Worm (Caenorhabditis elegans) whole organism, L4/young adult: ENCODE data around the gene tag-180.

Experiments
- W03F9.2 ChIP-seq: fragments of 150-350 bp; optimal IDR thresholded peaks from 2 replicates; lab custom pipeline; 2014; ENCODE audit warnings: missing biosample characterization, missing genetic modification characterization
- dao-5 ChIP-seq: sonication (generic microtip); optimal IDR thresholded peaks from 2 replicates; lab custom pipeline; 2016; ENCODE audit warnings: missing genotype, missing genetic modification characterization, moderate library complexity, missing compliant biosample characterization
- him-1 ChIP-seq: sonication (generic microtip); optimal IDR thresholded peaks from 2 replicates; lab custom pipeline; 2016; ENCODE audit warnings: missing genotype, missing genetic modification reagents, missing genetic modification characterization, missing compliant biosample characterization

Gene tag-180

DNA sequence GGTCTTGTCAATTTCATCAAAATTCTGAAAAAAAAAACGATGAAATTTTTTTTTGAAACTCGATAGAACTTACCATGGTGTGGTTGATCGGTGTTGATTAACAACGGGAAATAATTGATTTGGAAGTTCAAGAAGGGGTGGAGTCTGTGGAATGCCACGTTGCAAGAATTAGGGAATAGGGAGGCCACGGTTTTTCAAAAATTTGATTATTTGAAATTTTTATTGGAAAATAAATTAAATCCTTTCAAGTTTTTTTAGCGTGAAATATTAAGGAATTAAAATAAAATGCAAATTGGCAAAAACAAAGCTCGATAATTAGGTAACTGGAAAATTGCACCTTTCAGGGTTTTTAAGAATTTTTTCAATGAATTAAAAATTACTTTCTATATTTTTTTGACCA, 10.3 kb upstream of the tag-180 start, which contains the start of gene rmd-3:
Gene rmd-3, minus strand, starts transcription at position 101 of the 400 bp plus-strand sequence.
- TF ChIP-seq dao-5 (tag; lab: Kevin White, UChicago) (no peak), him-1 (tag; lab: Kevin White, UChicago) (no peak), W03F9.2 (tag; lab: Kevin White, UChicago) (no peak)

DNA sequence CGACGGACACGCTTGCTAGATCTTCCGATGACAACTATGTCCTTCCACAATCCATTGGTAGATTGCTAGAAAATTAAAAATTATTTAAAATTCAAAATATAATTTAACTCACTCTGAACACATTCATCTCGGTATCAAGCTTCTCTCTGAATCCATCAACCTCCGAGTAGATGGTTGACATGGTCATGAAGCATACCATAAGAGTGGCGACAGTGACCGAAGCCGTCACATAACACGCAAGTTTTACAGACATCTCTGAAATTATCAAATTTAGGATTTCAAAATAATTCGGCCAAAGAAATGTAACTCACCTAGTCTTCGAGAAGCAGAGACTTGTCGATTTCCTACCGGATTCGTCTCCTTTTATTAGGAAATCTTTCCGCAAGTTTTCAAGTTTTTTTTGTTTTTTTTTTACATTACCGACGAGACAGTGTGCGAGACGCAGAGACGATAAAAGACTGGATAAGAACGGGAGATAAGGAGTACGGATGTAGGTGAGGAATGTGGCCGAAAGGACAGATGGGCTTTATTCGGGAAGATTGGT, 8.3 kb upstream of the tag-180 start, which contains the start of gene sqt-1:
Gene sqt-1, minus strand, starts transcription at position 341 of the 544 bp plus-strand sequence.
- TF ChIP-seq W03F9.2 (tag; lab: Kevin White, UChicago) (no peak), dao-5 (tag; lab: Kevin White, UChicago) (no peak), him-1 (tag; lab: Kevin White, UChicago) (no peak)

DNA sequence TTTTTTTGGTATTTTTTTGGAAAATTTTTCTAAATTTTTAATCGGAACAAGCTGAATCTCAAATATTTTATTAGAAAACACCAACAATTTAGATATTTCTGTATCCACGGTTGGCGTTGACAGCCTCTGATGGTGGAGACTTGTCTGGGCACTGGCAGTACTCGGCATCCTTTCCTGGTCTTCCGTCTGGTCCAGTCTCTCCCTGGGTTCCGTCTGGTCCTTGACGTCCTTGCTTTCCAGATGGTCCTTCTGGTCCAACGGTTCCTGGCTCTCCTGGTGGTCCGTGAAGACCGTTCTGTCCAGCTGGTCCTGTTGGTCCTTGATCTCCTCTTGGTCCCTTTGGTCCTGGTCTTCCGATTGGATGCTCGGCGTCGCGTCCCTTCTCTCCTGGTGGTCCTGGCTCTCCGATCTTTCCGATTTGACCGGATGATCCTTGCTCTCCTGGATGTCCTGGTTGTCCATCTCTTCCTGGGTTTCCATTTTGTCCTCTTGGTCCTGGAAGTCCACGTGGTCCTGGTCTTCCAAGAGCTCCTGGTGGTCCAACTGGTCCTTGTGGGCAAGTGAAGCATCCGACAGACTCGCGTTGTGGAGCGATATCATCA, 7.5 kb upstream of the tag-180 start:
- TF ChIP-seq him-1 (tag; lab: Kevin White, UChicago) = no peak
- no peak for TF ChIP-seq dao-5 (tag; lab: Kevin White, UChicago)
- TF ChIP-seq W03F9.2 (tag; lab: Kevin White, UChicago) = no peak

DNA sequence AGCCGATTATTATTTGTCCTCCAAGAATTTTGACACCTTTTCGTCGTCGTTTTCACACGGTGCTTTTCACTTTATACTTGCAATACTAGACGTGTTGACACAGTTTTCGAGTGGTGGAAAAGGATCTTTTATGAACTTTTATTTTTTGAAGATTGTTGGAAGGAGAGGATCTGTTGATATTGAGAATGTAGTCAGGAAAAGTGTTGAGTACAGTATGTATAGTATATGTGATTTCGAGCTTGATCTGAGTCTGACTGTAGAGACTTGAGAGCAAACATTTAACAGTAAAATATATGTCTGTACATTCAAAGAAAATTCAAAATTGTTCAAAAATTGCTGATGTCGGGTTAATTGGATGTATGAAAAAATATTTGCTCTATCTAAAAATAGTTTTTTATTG, 6.9 kb upstream of the tag-180 start:
- TF ChIP-seq dao-5 (tag; lab: Kevin White, UChicago) = no peak
- TF ChIP-seq him-1 (tag; lab: Kevin White, UChicago) = no peak

DNA sequence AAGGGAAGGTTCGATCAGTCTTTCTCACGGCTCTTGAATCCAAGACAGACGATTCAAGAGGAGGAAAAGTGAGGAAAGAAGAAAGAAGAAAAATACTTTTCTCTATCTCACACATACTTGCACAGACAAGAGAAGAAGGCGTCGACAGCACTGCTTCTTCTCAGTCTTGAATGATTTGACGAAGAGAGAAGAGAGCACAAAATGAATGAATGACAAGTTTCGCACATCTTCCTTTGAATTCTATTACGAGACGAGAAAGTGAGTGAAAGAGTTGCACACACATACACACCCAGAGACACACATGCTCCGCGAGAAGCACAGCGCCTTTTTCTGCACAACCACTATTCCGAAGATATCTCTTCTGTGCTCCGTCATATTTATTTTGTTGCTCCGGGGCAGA, 6.4 kb upstream of the tag-180 start:
- TF ChIP-seq W03F9.2 (tag; lab: Kevin White, UChicago) (no peak), him-1 (tag; lab: Kevin White, UChicago) (no peak), dao-5 (tag; lab: Kevin White, UChicago) (no peak)

DNA sequence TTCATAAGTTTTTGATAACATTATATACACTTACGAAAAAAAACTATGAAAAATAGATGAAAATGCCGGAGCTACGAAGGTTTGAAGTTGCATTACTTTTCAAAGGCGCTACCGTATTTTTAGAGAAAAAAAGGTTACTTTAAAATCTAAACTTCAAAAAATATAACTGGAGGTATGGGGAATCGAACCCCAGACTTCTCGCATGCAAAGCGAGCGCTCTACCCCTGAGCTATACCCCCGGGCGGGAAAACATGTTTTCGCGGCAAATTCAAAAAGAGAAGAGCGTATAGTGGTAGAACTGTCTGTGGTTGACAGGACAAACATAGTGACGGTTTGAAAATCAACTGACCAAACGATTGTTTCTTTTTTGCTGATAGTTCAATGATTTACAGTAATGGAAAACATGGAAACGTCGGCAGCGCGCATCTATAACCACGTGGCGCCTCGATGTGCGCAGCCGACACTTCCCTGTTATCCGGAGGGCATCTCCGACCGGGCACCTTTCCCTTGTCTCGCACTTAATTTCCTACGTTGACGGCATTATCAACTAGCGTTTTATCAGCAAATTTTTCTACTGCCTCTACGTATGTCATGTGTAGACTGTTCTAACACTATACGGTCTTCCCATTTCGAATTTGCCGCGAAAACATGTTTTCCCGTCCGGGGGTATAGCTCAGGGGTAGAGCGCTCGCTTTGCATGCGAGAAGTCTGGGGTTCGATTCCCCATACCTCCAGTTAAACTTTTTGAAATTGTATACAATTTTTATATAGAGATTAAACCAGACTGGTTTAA, 4.8 kb upstream of the tag-180 start:
- TF ChIP-seq W03F9.2 (tag; lab: Kevin White, UChicago) (no peak), him-1 (tag; lab: Kevin White, UChicago) (no peak), dao-5 (tag; lab: Kevin White, UChicago) (no peak)

DNA sequence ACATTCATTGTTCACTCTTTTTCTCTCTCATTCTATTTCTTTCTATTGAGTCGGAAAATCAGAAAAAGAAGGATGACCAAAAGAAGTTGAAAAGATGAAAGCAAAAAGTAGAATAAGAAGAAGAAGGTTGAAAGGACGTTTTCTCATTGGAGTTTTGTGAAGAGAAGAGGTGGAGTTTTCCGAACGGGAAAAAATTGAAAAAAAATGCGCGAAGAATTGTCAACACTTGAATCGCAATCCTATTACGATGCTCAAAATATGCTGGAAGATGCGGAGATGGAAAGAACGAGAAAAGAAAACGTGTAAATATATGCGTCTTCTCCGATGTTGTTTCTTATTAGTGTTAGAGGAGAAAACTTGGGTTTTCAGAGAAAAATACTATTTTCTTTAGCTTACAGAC, 4.1 kb upstream of the tag-180 start:
- TF ChIP-seq him-1 (tag; lab: Kevin White, UChicago) (no peak), W03F9.2 (tag; lab: Kevin White, UChicago) (no peak), dao-5 (tag; lab: Kevin White, UChicago) (no peak)

DNA sequence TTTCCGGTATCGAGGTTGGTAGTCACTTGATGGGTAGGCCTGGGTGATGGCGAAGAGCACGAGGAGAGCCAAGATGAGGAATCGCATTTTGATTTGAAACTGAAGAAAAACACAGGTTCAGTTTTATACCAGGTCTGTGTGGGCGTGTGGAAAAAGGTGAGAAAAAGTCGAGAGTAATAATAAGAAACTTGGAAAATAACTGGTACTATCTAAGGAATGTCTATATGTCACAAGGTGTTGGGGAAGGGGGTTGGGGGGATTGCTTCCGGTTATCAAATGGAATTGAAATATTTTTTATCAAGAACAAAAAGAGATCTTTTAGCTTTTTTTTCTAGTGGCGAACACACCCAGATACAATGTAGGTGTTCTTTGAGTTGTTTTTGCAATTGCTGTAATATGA, 9.6 kb downstream of the tag-180 start, which contains the start of gene nlp-51:
Gene nlp-51, minus strand, starts transcription at position 101 of the 400 bp plus-strand sequence.
- TF ChIP-seq him-1 (tag; lab: Kevin White, UChicago) (no peak), dao-5 (tag; lab: Kevin White, UChicago) (no peak), W03F9.2 (tag; lab: Kevin White, UChicago) (no peak)

DNA sequence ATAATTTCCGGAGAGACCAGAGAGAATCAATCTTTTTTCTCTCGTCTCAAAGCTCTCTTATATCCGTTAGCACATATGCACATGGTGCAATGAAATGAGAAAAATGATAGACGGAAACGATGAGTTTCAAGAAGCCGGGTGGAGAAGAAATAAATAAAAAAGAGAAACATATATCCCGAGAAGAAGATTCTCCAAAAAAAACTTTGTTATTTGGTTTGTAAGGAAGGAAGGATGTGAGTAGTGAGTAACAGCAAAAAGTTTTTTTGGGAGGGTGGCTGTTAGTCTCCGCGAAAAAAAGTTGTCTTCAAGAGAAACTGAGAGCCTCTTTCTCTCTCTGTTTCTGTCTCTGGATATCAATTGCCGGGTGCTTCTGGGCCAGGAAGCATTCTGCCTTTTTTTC, 12.6 kb downstream of the tag-180 start:
- no peak for TF ChIP-seq him-1 (tag; lab: Kevin White, UChicago)
- TF ChIP-seq W03F9.2 (tag; lab: Kevin White, UChicago) = no peak
- TF ChIP-seq dao-5 (tag; lab: Kevin White, UChicago) = no peak

DNA sequence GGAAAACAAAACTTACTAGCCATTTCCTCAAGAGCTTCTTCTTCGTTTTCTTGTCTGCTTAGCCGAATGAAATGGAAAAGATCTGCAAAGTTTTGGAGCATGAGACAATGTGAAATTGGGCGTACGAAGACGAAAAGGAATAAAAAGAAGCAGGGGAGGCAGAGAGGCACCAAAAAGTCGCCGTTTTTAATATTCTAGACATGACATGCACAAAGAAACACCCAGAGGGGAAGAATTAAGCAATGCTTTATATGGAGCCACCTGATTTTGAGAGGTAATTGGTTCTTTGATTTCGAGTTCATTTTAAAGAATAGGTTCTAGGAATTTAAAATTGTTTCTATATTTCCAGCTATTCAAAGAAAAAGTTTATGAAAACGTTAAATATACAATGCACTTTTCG, 15.1 kb downstream of the tag-180 start, which contains the start of gene T24F1.4:
Gene T24F1.4, minus strand, starts transcription at position 101 of the 400 bp plus-strand sequence.
- TF ChIP-seq dao-5 (tag; lab: Kevin White, UChicago) = no peak
- TF ChIP-seq him-1 (tag; lab: Kevin White, UChicago) = no peak
- no peak for TF ChIP-seq W03F9.2 (tag; lab: Kevin White, UChicago)

DNA sequence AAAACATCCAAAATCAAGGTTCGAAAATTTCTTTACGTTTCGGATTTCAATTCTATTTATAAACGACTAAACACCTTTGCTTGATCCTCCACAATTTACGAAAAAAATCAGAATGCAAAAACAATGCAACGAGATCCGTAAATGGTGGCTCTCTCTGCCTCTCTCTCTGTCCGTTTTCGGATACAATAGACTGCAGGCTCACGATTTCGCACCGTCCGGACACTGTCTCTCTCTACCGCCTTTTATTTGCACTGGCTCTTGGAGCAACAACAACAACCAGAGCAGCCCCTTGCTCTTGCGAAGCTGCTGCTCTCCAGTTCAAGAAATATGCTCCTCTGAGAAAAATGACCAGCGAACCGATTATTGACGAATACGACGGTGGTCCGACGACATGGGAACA, 17.0 kb downstream of the tag-180 start, which contains the start of gene T24F1.7:
Gene T24F1.7, plus strand, starts transcription at position 301 of the 400 bp plus-strand sequence.
- TF ChIP-seq W03F9.2 (tag; lab: Kevin White, UChicago) (no peak), him-1 (tag; lab: Kevin White, UChicago) (no peak), dao-5 (tag; lab: Kevin White, UChicago) (no peak)

DNA sequence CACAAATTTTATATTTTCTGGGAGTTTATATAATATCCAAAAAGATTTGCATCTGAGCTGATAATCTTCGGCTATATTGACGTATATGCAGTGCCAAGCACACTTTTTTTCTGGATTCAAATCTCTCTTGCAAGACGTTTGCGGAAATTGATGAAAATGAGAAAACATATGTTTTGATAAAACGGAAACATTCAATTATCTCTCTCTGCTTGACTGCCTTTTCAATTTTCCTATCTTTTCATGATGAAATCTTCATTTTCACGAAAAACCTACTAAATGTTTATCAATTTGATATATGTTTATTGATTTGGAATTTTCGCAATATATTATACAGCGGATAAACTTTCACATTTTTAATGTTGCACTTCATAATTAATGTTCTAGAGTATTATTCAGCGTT, 21.3 kb downstream of the tag-180 start:
- TF ChIP-seq dao-5 (tag; lab: Kevin White, UChicago) (no peak), W03F9.2 (tag; lab: Kevin White, UChicago) (no peak), him-1 (tag; lab: Kevin White, UChicago) (no peak)

DNA sequence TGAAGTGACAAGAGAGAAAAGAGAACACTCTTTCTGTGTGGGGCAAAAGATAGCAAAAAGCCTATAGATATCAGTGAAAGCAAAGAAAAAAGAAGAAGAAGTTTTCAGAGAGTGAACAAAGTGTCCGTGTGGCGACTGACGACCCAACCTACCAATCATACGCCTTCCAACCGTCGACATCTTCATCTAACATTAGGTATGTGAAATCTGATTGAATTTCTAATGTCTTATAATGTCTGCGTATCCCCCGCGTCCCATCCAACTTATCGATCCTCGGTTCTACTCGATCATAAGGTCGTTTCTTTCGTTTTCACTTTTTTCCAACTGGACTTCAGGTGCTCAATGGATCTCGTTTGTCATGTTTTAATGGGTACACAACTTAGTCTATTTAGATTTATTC, 21.9 kb downstream of the tag-180 start:
- no peak for TF ChIP-seq dao-5 (tag; lab: Kevin White, UChicago)
- TF ChIP-seq him-1 (tag; lab: Kevin White, UChicago) = no peak
- no peak for TF ChIP-seq W03F9.2 (tag; lab: Kevin White, UChicago)
